Worm (Caenorhabditis elegans) whole organism, midembryonic: ENCODE data around the gene best-22.

Experiments
- T22C8.4 ChIP-seq: fragments of 200-800 bp; sonication (Bioruptor generic); IDR thresholded peaks from 2 replicates; pipeline ENCODE4 v1.3.6; 2022; ENCODE audit warnings: missing genetic modification characterization, missing compliant biosample characterization
- cog-1 ChIP-seq: sonication (generic microtip); optimal IDR thresholded peaks from 2 replicates; lab custom pipeline; 2016; ENCODE audit warnings: missing genetic modification characterization, missing compliant biosample characterization
- flt-1 ChIP-seq: fragments of 200-800 bp; sonication (Bioruptor generic); IDR thresholded peaks from 2 replicates; pipeline ENCODE4 v1.3.6; 2022; ENCODE audit warnings: missing genetic modification characterization, missing compliant biosample characterization
- klf-2 ChIP-seq: fragments of 200-800 bp; sonication (Bioruptor generic); conservative IDR thresholded peaks from 2 replicates; pipeline ENCODE4 v1.3.6; 2022; ENCODE audit warnings: missing genetic modification reagents, missing genetic modification characterization, missing compliant biosample characterization
- med-1 ChIP-seq: sonication (generic microtip); optimal IDR thresholded peaks from 2 replicates; lab custom pipeline; 2017; ENCODE audit warnings: missing genetic modification characterization, mild to moderate bottlenecking, missing compliant biosample characterization, antibody characterized with exemption, missing genetic modification reagents; ENCODE audit not compliant: insufficient read depth
- tab-1 ChIP-seq: fragments of 200-800 bp; sonication (Bioruptor generic); IDR thresholded peaks from 2 replicates; pipeline ENCODE4 v1.3.6; 2022; ENCODE audit warnings: missing genetic modification characterization, missing compliant biosample characterization

- TF ChIP-seq flt-1 (GFP tag; lab: Robert Waterston, UW) (no peak), T22C8.4 (no peak), tab-1 (GFP tag; lab: Robert Waterston, UW) (no peak), klf-2 (GFP tag; lab: Robert Waterston, UW) (no peak), med-1 (GFP tag; lab: Kevin White, UChicago) (no peak), cog-1 (tag; lab: Kevin White, UChicago) (no peak)
Observed at ce11 chrIV:12335798-12336197, 13.9 kb upstream of the best-22 start, which contains the start of gene F19B6.1.
